Fruit fly (Drosophila melanogaster) whole organism, pupa: Measurements from ENCODE around the gene UK114.

Experiments
- CG10348 ChIP-seq: fragments of 200-800 bp; sonication (Bioruptor generic); IDR thresholded peaks from 2 replicates; pipeline ENCODE4 v1.3.6; 2022; ENCODE audit warnings: missing biosample characterization, missing genetic modification characterization
- CG12605 ChIP-seq: fragments of 200-800 bp; sonication (Bioruptor generic); IDR thresholded peaks from 2 replicates; pipeline ENCODE4 v1.3.6; 2022; ENCODE audit warnings: missing biosample characterization, missing genetic modification characterization
- CG13204 ChIP-seq: fragments of 200-800 bp; sonication (Bioruptor generic); optimal IDR thresholded peaks from 2 replicates; lab custom pipeline; 2018; ENCODE audit warnings: missing biosample characterization, mild to moderate bottlenecking, missing genetic modification characterization, moderate library complexity
- CG14655 ChIP-seq: fragments of 200-800 bp; sonication (Bioruptor generic); optimal IDR thresholded peaks from 3 replicates; lab custom pipeline; 2017; ENCODE audit warnings: mild to moderate bottlenecking, missing biosample characterization, missing genetic modification reagents, missing genetic modification characterization
- CG15710 ChIP-seq: fragments of 200-800 bp; sonication (Bioruptor generic); optimal IDR thresholded peaks from 2 replicates; lab custom pipeline; 2018; ENCODE audit warnings: missing biosample characterization, mild to moderate bottlenecking, missing genetic modification characterization, moderate library complexity
- CG17806 ChIP-seq: fragments of 200-800 bp; sonication (Bioruptor generic); optimal IDR thresholded peaks from 2 replicates; lab custom pipeline; 2018; ENCODE audit warnings: missing biosample characterization, mild to moderate bottlenecking, missing genetic modification characterization, moderate library complexity
- CG32121 ChIP-seq: fragments of 200-800 bp; sonication (Bioruptor generic); IDR thresholded peaks from 2 replicates; pipeline ENCODE4 v1.3.6; 2022; ENCODE audit warnings: missing biosample characterization, missing genetic modification characterization
- CG34367 ChIP-seq: fragments of 200-800 bp; sonication (Bioruptor generic); optimal IDR thresholded peaks from 2 replicates; lab custom pipeline; 2018; ENCODE audit warnings: missing biosample characterization, mild to moderate bottlenecking, missing genetic modification characterization
- CG4496 ChIP-seq: fragments of 200-800 bp; sonication (Bioruptor generic); IDR thresholded peaks from 3 replicates; pipeline ENCODE4 v1.3.6; 2022; ENCODE audit warnings: missing biosample characterization, missing genetic modification characterization
- CG8159 ChIP-seq: fragments of 200-800 bp; sonication (Bioruptor generic); optimal IDR thresholded peaks from 3 replicates; lab custom pipeline; 2018; ENCODE audit warnings: missing biosample characterization, mild to moderate bottlenecking, missing genetic modification characterization, moderate library complexity
- CG8301 ChIP-seq: fragments of 200-800 bp; sonication (Bioruptor generic); optimal IDR thresholded peaks from 2 replicates; lab custom pipeline; 2018; ENCODE audit warnings: missing biosample characterization, mild to moderate bottlenecking, missing genetic modification characterization
- CG9948 ChIP-seq: fragments of 200-800 bp; sonication (Bioruptor generic); optimal IDR thresholded peaks from 2 replicates; lab custom pipeline; 2018; ENCODE audit warnings: missing biosample characterization, mild to moderate bottlenecking, missing genetic modification characterization, moderate library complexity
- D1 ChIP-seq: fragments of 200-800 bp; sonication (Bioruptor generic); optimal IDR thresholded peaks from 2 replicates; lab custom pipeline; 2018; ENCODE audit warnings: missing biosample characterization, mild to moderate bottlenecking, missing genetic modification characterization, moderate library complexity
- EcR ChIP-seq: fragments of 200-800 bp; sonication (Bioruptor generic); optimal IDR thresholded peaks from 3 replicates; lab custom pipeline; 2019; ENCODE audit warnings: missing biosample characterization, missing genetic modification characterization, mild to moderate bottlenecking, moderate library complexity, missing genetic modification reagents
- Ets98B ChIP-seq: fragments of 200-800 bp; sonication (Bioruptor generic); IDR thresholded peaks from 2 replicates; pipeline ENCODE4 v1.3.6; 2022; ENCODE audit warnings: missing biosample characterization, missing genetic modification characterization
- Pif1A ChIP-seq: fragments of 200-800 bp; sonication (Bioruptor generic); optimal IDR thresholded peaks from 3 replicates; lab custom pipeline; 2016; ENCODE audit warnings: missing biosample characterization, missing genetic modification characterization
- Pif1B ChIP-seq: fragments of 200-800 bp; sonication (Bioruptor generic); optimal IDR thresholded peaks from 3 replicates; lab custom pipeline; 2016; ENCODE audit warnings: missing biosample characterization, missing genetic modification characterization
- Snoo ChIP-seq: fragments of 200-800 bp; sonication (Bioruptor generic); optimal IDR thresholded peaks from 3 replicates; lab custom pipeline; 2017; ENCODE audit warnings: missing biosample characterization, mild to moderate bottlenecking, missing genetic modification characterization, inconsistent platforms
- fd96Ca ChIP-seq: fragments of 200-800 bp; sonication (Bioruptor generic); IDR thresholded peaks from 3 replicates; pipeline ENCODE4 v1.3.6; 2022; ENCODE audit warnings: missing biosample characterization, missing genetic modification characterization
- gl ChIP-seq: fragments of 200-800 bp; sonication (Bioruptor generic); optimal IDR thresholded peaks from 2 replicates; lab custom pipeline; 2018; ENCODE audit warnings: missing biosample characterization, mild to moderate bottlenecking, missing genetic modification characterization
- rn ChIP-seq: fragments of 200-800 bp; sonication (Bioruptor generic); IDR thresholded peaks from 2 replicates; pipeline ENCODE4 v1.3.6; 2022; ENCODE audit warnings: missing biosample characterization, missing genetic modification characterization

The UK114 gene

dm6 chr2L:15274783-15275316 lies at the start of gene UK114:
Gene UK114, minus strand, starts transcription at chr2L:15275091.
- TF ChIP-seq fd96Ca (no peak), rn (GFP tag; lab: Robert Waterston, UW) (no peak), CG14655 (GFP tag; lab: Kevin White, UChicago) (no peak), CG34367 (no peak), Ets98B (no peak), EcR (GFP tag; lab: Kevin White, UChicago) (no peak), CG10348 (GFP tag; lab: Robert Waterston, UW) (no peak), Pif1A (GFP tag; lab: Kevin White, UChicago) (no peak), CG9948 (no peak)

- TF ChIP-seq CG17806 (no peak), rn (GFP tag; lab: Robert Waterston, UW) (no peak), CG12605 (GFP tag; lab: Robert Waterston, UW) (no peak), EcR (GFP tag; lab: Kevin White, UChicago) (no peak), Pif1A (GFP tag; lab: Kevin White, UChicago) (no peak), D1 (tag; lab: Kevin White, UChicago) (no peak), CG9948 (no peak), CG8159 (tag; lab: Kevin White, UChicago) (no peak), Ets98B (no peak), CG10348 (GFP tag; lab: Robert Waterston, UW) (no peak)
- TF ChIP-seq, all 21 proteins: peak for 0
Observed at dm6 chr2L:15324103-15324840, 49.4 kb upstream of the UK114 start.

DNA sequence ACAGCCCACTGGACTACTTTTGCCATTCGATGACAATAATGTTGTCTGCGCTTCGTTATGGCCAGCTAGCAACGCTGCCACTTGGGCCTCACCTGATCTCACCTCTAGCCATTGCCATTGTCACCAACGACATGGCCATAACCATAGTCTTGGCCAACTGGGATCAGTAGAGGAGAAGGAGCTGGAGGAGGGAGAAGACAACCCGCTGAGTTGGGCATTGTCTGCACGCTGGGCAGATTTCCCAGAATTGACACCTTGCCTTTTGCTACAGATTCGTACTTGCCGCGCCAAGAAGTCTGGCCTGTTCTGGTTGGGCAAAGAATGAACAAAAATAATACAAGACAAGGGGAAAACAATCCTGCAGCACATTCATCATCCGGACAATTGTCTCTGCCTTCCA lies 48.3 kb upstream of the UK114 start:
- no peak for TF ChIP-seq D1 (tag; lab: Kevin White, UChicago)
- TF ChIP-seq CG8301 (tag; lab: Kevin White, UChicago): no peak
- no peak for TF ChIP-seq Pif1A (GFP tag; lab: Kevin White, UChicago)
- no peak for TF ChIP-seq CG15710
- no peak for TF ChIP-seq CG9948
- TF ChIP-seq fd96Ca: no peak
- no peak for TF ChIP-seq CG32121 (GFP tag; lab: Robert Waterston, UW)
- TF ChIP-seq CG13204 (GFP tag; lab: Kevin White, UChicago): no peak
- TF ChIP-seq CG34367: no peak
- TF ChIP-seq gl (tag; lab: Kevin White, UChicago): no peak
- TF ChIP-seq rn (GFP tag; lab: Robert Waterston, UW): no peak
- no peak for TF ChIP-seq CG10348 (GFP tag; lab: Robert Waterston, UW)
- TF ChIP-seq CG17806: no peak
- TF ChIP-seq CG14655 (GFP tag; lab: Kevin White, UChicago): no peak
- no peak for TF ChIP-seq CG8159 (tag; lab: Kevin White, UChicago)
- TF ChIP-seq Snoo (tag; lab: Kevin White, UChicago): no peak
- no peak for TF ChIP-seq Ets98B
- TF ChIP-seq, all 21 proteins: peak for 0

DNA sequence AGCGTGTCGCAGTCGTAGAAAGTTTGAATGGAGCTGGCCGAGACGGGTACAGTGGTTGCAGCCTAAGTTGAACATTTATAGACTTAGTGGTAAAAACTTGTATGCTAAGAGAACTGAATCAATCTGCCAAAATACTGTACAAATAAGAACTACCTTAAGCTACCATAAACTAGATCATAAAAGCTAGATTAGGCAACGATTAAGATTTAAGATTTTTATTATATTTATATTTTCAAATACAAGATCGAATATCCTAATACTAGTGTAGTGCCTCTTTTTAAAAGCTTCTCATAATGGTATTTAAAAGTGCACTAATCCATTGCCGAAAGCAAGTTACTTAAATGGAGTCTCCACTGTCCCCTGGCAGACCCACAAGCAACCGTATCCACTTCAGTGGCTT lies 46.5 kb upstream of the UK114 start:
- TF ChIP-seq CG14655 (GFP tag; lab: Kevin White, UChicago) (peak; percentile 61), CG17806 (no peak), Ets98B (0 out of 2 replicates have a peak, but pooled peaks have one; percentile 20), CG8301 (tag; lab: Kevin White, UChicago) (peak; percentile 60), CG12605 (GFP tag; lab: Robert Waterston, UW) (no peak), CG13204 (GFP tag; lab: Kevin White, UChicago) (no peak), CG9948 (peak; percentile 6), CG10348 (GFP tag; lab: Robert Waterston, UW) (no peak), fd96Ca (no peak), CG32121 (GFP tag; lab: Robert Waterston, UW) (no peak), CG34367 (no peak), Pif1A (GFP tag; lab: Kevin White, UChicago) (no peak), CG8159 (tag; lab: Kevin White, UChicago) (peak; percentile 23)

dm6 chr2L:15319874-15320273 lies 45.0 kb upstream of the UK114 start:
- no peak for TF ChIP-seq CG10348 (GFP tag; lab: Robert Waterston, UW)
- no peak for TF ChIP-seq CG8301 (tag; lab: Kevin White, UChicago)
- TF ChIP-seq CG8159 (tag; lab: Kevin White, UChicago): no peak
- no peak for TF ChIP-seq CG17806
- TF ChIP-seq D1 (tag; lab: Kevin White, UChicago): no peak
- no peak for TF ChIP-seq gl (tag; lab: Kevin White, UChicago)
- no peak for TF ChIP-seq CG9948
- no peak for TF ChIP-seq fd96Ca
- TF ChIP-seq CG4496 (GFP tag; lab: Robert Waterston, UW): no peak
- no peak for TF ChIP-seq Ets98B
- no peak for TF ChIP-seq CG12605 (GFP tag; lab: Robert Waterston, UW)
- TF ChIP-seq CG34367: no peak

DNA sequence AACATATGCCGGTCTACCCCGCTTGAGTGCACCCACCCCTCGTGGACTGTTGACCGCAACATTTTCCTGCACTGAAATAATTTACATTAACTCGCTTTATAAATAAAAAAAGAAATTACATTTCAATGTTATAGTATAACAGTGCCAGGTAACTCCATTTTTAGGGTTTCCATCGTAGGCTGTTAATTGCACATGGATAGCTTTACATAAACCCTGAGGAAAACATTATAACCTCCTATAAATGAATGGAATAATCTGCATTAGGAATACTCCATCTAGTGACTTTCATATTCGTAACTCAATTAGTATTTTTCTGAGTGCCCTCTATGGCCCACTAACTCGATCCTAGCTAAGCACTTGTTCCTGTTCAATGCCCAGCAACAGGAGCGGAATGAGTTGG lies 44.3 kb upstream of the UK114 start:
- TF ChIP-seq rn (GFP tag; lab: Robert Waterston, UW) (no peak), EcR (GFP tag; lab: Kevin White, UChicago) (no peak), CG17806 (no peak), CG32121 (GFP tag; lab: Robert Waterston, UW) (no peak), D1 (tag; lab: Kevin White, UChicago) (no peak), Pif1B (GFP tag; lab: Kevin White, UChicago) (no peak), CG10348 (GFP tag; lab: Robert Waterston, UW) (no peak), CG8301 (tag; lab: Kevin White, UChicago) (no peak), CG9948 (no peak), CG8159 (tag; lab: Kevin White, UChicago) (no peak), CG13204 (GFP tag; lab: Kevin White, UChicago) (no peak), CG15710 (no peak), Pif1A (GFP tag; lab: Kevin White, UChicago) (no peak), CG14655 (GFP tag; lab: Kevin White, UChicago) (no peak), CG34367 (no peak), CG12605 (GFP tag; lab: Robert Waterston, UW) (no peak), gl (tag; lab: Kevin White, UChicago) (no peak), CG4496 (GFP tag; lab: Robert Waterston, UW) (no peak), Snoo (tag; lab: Kevin White, UChicago) (no peak)
